Worm (Caenorhabditis elegans) whole organism, late embryonic: ENCODE results near the gene C09B9.7.

Experiments used
- ama-1 ChIP-seq: fragments of 150-350 bp; optimal IDR thresholded peaks from 2 replicates; lab custom pipeline; 2014
- dve-1 ChIP-seq: sonication (generic microtip); optimal IDR thresholded peaks from 2 replicates; lab custom pipeline; 2017; ENCODE audit warnings: antibody characterized with exemption, mild to moderate bottlenecking, missing genetic modification characterization, missing compliant biosample characterization
- lim-6 ChIP-seq: sonication (generic microtip); optimal IDR thresholded peaks from 2 replicates; lab custom pipeline; 2016; ENCODE audit warnings: missing genetic modification characterization, missing compliant biosample characterization
- nhr-11 ChIP-seq: fragments of 150-350 bp; optimal IDR thresholded peaks from 2 replicates; lab custom pipeline; 2014; ENCODE audit warnings: missing biosample characterization, missing genetic modification characterization
- odd-2 ChIP-seq: sonication (generic microtip); optimal IDR thresholded peaks from 2 replicates; lab custom pipeline; 2017; ENCODE audit warnings: antibody characterized with exemption, mild to moderate bottlenecking, missing genetic modification characterization, missing compliant biosample characterization
- pha-2 ChIP-seq: sonication (generic microtip); optimal IDR thresholded peaks from 2 replicates; lab custom pipeline; 2017; ENCODE audit warnings: mild to moderate bottlenecking, missing genetic modification characterization, missing compliant biosample characterization
- pha-4 ChIP-seq: fragments of 150-350 bp; optimal IDR thresholded peaks from 2 replicates; lab custom pipeline; 2018; ENCODE audit warnings: missing biosample characterization, missing genetic modification reagents, missing genetic modification characterization
- pqm-1 ChIP-seq: sonication (generic microtip); optimal IDR thresholded peaks from 2 replicates; lab custom pipeline; 2016; ENCODE audit warnings: missing genetic modification characterization, missing compliant biosample characterization
- sox-2 ChIP-seq: fragments of 200-800 bp; sonication (Bioruptor generic); IDR thresholded peaks from 2 replicates; pipeline ENCODE4 v1.3.6; 2022; ENCODE audit warnings: missing genetic modification reagents, missing genetic modification characterization, missing compliant biosample characterization
- zip-5 ChIP-seq: sonication (generic microtip); optimal IDR thresholded peaks from 2 replicates; lab custom pipeline; 2016; ENCODE audit warnings: missing genetic modification characterization, missing compliant biosample characterization

- TF ChIP-seq dve-1 (tag; lab: Kevin White, UChicago), result no peak
- no peak for TF ChIP-seq sox-2 (GFP tag; lab: Robert Waterston, UW)
- TF ChIP-seq pha-2 (tag; lab: Kevin White, UChicago), result no peak
- TF ChIP-seq ama-1 (lab: Kevin White, UChicago), result no peak
- no peak for TF ChIP-seq nhr-11 (tag; lab: Kevin White, UChicago)
- TF ChIP-seq pqm-1 (tag; lab: Kevin White, UChicago), result no peak
- no peak for TF ChIP-seq lim-6 (tag; lab: Kevin White, UChicago)
- no peak for TF ChIP-seq odd-2
- TF ChIP-seq zip-5 (tag; lab: Kevin White, UChicago), result no peak
- TF ChIP-seq pha-4 (tag; lab: Kevin White, UChicago), result no peak
These were observed 22.1 kb downstream of the C09B9.7 start for ce11 chrIV:5038744-5039143.
